Fruit fly (Drosophila melanogaster) whole organism, embryonic: Measurements from ENCODE around the gene CG31817.
A peak's percentile ranks its signal among the peaks of the same experiment; 100 is the strongest.

ENCODE experiments used
- Awh ChIP-seq: fragments of 200-800 bp; sonication (Bioruptor generic); IDR thresholded peaks from 2 replicates; pipeline ENCODE4, ENCODE4 v1.3.6; 2022; ENCODE audit warnings: missing biosample characterization, missing genetic modification characterization
- Bdp1 ChIP-seq: fragments of 200-800 bp; sonication (Bioruptor generic); optimal IDR thresholded peaks from 3 replicates; lab custom pipeline; 2016; ENCODE audit warnings: missing biosample characterization, missing genetic modification characterization
- CG10274 ChIP-seq: fragments of 200-800 bp; sonication (Bioruptor generic); optimal IDR thresholded peaks from 3 replicates; lab custom pipeline; 2017; ENCODE audit warnings: missing biosample characterization, mild to moderate bottlenecking, missing genetic modification characterization
- CG10366 ChIP-seq: fragments of 200-800 bp; sonication (Bioruptor generic); IDR thresholded peaks from 2 replicates; pipeline ENCODE4 v1.3.6; 2022; ENCODE audit warnings: missing biosample characterization, missing genetic modification characterization
- CG10565 ChIP-seq: fragments of 200-800 bp; sonication (Bioruptor generic); optimal IDR thresholded peaks from 3 replicates; lab custom pipeline; 2016; ENCODE audit warnings: missing biosample characterization, mild to moderate bottlenecking, missing genetic modification characterization
- CG11085 ChIP-seq: fragments of 200-800 bp; sonication (Bioruptor generic); IDR thresholded peaks from 2 replicates; pipeline ENCODE4 v1.3.6; 2022; ENCODE audit warnings: missing biosample characterization, missing genetic modification characterization
- CG12071 ChIP-seq: fragments of 200-800 bp; sonication (Bioruptor generic); optimal IDR thresholded peaks from 3 replicates; lab custom pipeline; 2018; ENCODE audit warnings: missing biosample characterization, mild to moderate bottlenecking, missing genetic modification characterization
- CG1233 ChIP-seq: fragments of 200-800 bp; sonication (Bioruptor generic); optimal IDR thresholded peaks from 4 replicates; lab custom pipeline; 2018; ENCODE audit warnings: missing biosample characterization, mild to moderate bottlenecking, missing genetic modification characterization
- CG13296 ChIP-seq: fragments of 200-800 bp; sonication (Bioruptor generic); optimal IDR thresholded peaks from 3 replicates; lab custom pipeline; 2018; ENCODE audit warnings: missing biosample characterization, mild to moderate bottlenecking, missing genetic modification characterization
- CG17359 ChIP-seq: fragments of 200-800 bp; sonication (Bioruptor generic); optimal IDR thresholded peaks from 3 replicates; lab custom pipeline; 2018; ENCODE audit warnings: missing biosample characterization, mild to moderate bottlenecking, missing genetic modification characterization, moderate library complexity
- CG17912 ChIP-seq: fragments of 200-800 bp; sonication (Bioruptor generic); optimal IDR thresholded peaks from 2 replicates; lab custom pipeline; 2018; ENCODE audit warnings: missing biosample characterization, mild to moderate bottlenecking, missing genetic modification characterization
- CG18619 ChIP-seq: fragments of 200-800 bp; sonication (Bioruptor generic); optimal IDR thresholded peaks from 3 replicates; lab custom pipeline; 2017; ENCODE audit warnings: missing biosample characterization, mild to moderate bottlenecking, missing genetic modification characterization
- CG2875 ChIP-seq: fragments of 200-800 bp; sonication (Bioruptor generic); optimal IDR thresholded peaks from 2 replicates; lab custom pipeline; 2017; ENCODE audit warnings: missing biosample characterization, mild to moderate bottlenecking, missing genetic modification characterization, missing genetic modification reagents
- CG30431 ChIP-seq: fragments of 200-800 bp; sonication (Bioruptor generic); optimal IDR thresholded peaks from 2 replicates; lab custom pipeline; 2017; ENCODE audit warnings: missing biosample characterization, missing genetic modification characterization
- CG32532 ChIP-seq: fragments of 200-800 bp; sonication (Bioruptor generic); IDR thresholded peaks from 2 replicates; pipeline ENCODE4 v1.3.6; 2022; ENCODE audit warnings: missing biosample characterization, missing genetic modification characterization
- CG32767 ChIP-seq: fragments of 200-800 bp; sonication (Bioruptor generic); IDR thresholded peaks from 2 replicates; pipeline ENCODE4 v1.3.6; 2022; ENCODE audit warnings: missing biosample characterization, missing genetic modification characterization
- CG34224 ChIP-seq: fragments of 200-800 bp; sonication (Bioruptor generic); IDR thresholded peaks from 3 replicates; pipeline ENCODE4 v1.3.6; 2022; ENCODE audit warnings: missing biosample characterization, missing genetic modification characterization; ENCODE audit not compliant: partially characterized antibody
- CG34376 ChIP-seq: fragments of 200-800 bp; sonication (Bioruptor generic); optimal IDR thresholded peaks from 2 replicates; lab custom pipeline; 2018; ENCODE audit warnings: missing biosample characterization, mild to moderate bottlenecking, missing genetic modification characterization
- CG4404 ChIP-seq: fragments of 200-800 bp; sonication (Bioruptor generic); IDR thresholded peaks from 2 replicates; pipeline ENCODE4 v1.3.6; 2022; ENCODE audit warnings: missing biosample characterization, missing genetic modification characterization
- CG6689 ChIP-seq: fragments of 200-800 bp; sonication (Bioruptor generic); IDR thresholded peaks from 2 replicates; pipeline ENCODE4 v1.3.6; 2022; ENCODE audit warnings: missing biosample characterization, missing genetic modification characterization
- CG6765 ChIP-seq: fragments of 200-800 bp; sonication (Bioruptor generic); optimal IDR thresholded peaks from 3 replicates; lab custom pipeline; 2017; ENCODE audit warnings: missing biosample characterization, mild to moderate bottlenecking, missing genetic modification characterization
- CG9215 ChIP-seq: fragments of 200-800 bp; sonication (Bioruptor generic); IDR thresholded peaks from 2 replicates; pipeline ENCODE4 v1.3.6; 2022; ENCODE audit warnings: missing biosample characterization, missing genetic modification characterization
- CG9609 ChIP-seq: fragments of 200-800 bp; sonication (Bioruptor generic); optimal IDR thresholded peaks from 3 replicates; lab custom pipeline; 2016; ENCODE audit warnings: missing biosample characterization, missing genetic modification characterization
- Dll ChIP-seq: fragments of 200-800 bp; sonication (Bioruptor generic); IDR thresholded peaks from 4 replicates; pipeline ENCODE4 v1.3.6; 2022; ENCODE audit warnings: missing biosample characterization, missing genetic modification characterization; ENCODE audit not compliant: partially characterized antibody
- Eip74EF ChIP-seq, 2 experiments: fragments of 200-800 bp in 1 of 2; fragments of >200 bp in 1 of 2; sonication (Bioruptor generic) in 1 of 2; optimal IDR thresholded peaks; 2 replicates each; lab custom pipeline; 2017 to 2019; ENCODE audit warnings: missing biosample characterization in 2 of 2, missing genetic modification characterization in 2 of 2, mild to moderate bottlenecking in 1 of 2, moderate library complexity in 1 of 2
- Hr39 ChIP-seq: fragments of >200 bp; optimal IDR thresholded peaks from 2 replicates; lab custom pipeline; 2017
- Hsf ChIP-seq: fragments of 200-800 bp; sonication (Bioruptor generic); optimal IDR thresholded peaks from 3 replicates; lab custom pipeline; 2016; ENCODE audit warnings: missing biosample characterization, missing genetic modification characterization
- MBD-R2 ChIP-seq: fragments of 200-800 bp; sonication (Bioruptor generic); IDR thresholded peaks from 2 replicates; pipeline ENCODE4 v1.3.6; 2022; ENCODE audit warnings: missing biosample characterization, missing genetic modification characterization
- Ssrp ChIP-seq: fragments of 200-800 bp; sonication (Bioruptor generic); optimal IDR thresholded peaks from 2 replicates; lab custom pipeline; 2018; ENCODE audit warnings: missing biosample characterization, mild to moderate bottlenecking, missing genetic modification characterization, moderate library complexity
- Usf ChIP-seq: fragments of 200-800 bp; sonication (Bioruptor generic); optimal IDR thresholded peaks from 2 replicates; lab custom pipeline; 2017; ENCODE audit warnings: missing genotype, missing biosample characterization, missing genetic modification characterization
- az2 ChIP-seq: fragments of 200-800 bp; sonication (Bioruptor generic); optimal IDR thresholded peaks from 3 replicates; lab custom pipeline; 2016; ENCODE audit warnings: missing biosample characterization, missing genetic modification characterization
- caup ChIP-seq: fragments of 200-800 bp; sonication (Bioruptor generic); optimal IDR thresholded peaks from 3 replicates; lab custom pipeline; 2017; ENCODE audit warnings: missing biosample characterization, mild to moderate bottlenecking, missing genetic modification characterization, moderate library complexity; ENCODE audit not compliant: severe bottlenecking
- en ChIP-seq: fragments of 200-800 bp; sonication (Bioruptor generic); optimal IDR thresholded peaks from 2 replicates; lab custom pipeline; 2016; ENCODE audit warnings: missing biosample characterization, missing genetic modification characterization
- exex ChIP-seq: fragments of 200-800 bp; sonication (Bioruptor generic); optimal IDR thresholded peaks from 4 replicates; lab custom pipeline; 2018; ENCODE audit warnings: missing biosample characterization, mild to moderate bottlenecking, missing genetic modification characterization, moderate library complexity
- fd96Cb ChIP-seq: fragments of 200-800 bp; sonication (Bioruptor generic); optimal IDR thresholded peaks from 2 replicates; lab custom pipeline; 2018; ENCODE audit warnings: missing biosample characterization, mild to moderate bottlenecking, missing genetic modification characterization, moderate library complexity
- ftz-f1 ChIP-seq: fragments of 200-800 bp; sonication (Bioruptor generic); optimal IDR thresholded peaks from 2 replicates; lab custom pipeline; 2016; ENCODE audit warnings: missing biosample characterization, missing genetic modification characterization
- fu2 ChIP-seq: fragments of 200-800 bp; sonication (Bioruptor generic); optimal IDR thresholded peaks from 2 replicates; lab custom pipeline; 2016; ENCODE audit warnings: missing biosample characterization, missing genetic modification characterization
- ham ChIP-seq: fragments of 200-800 bp; sonication (Bioruptor generic); IDR thresholded peaks from 2 replicates; pipeline ENCODE4 v1.3.6; 2022; ENCODE audit warnings: missing biosample characterization, missing genetic modification characterization
- hb ChIP-seq: fragments of 200-800 bp; sonication (Bioruptor generic); IDR thresholded peaks from 3 replicates; pipeline ENCODE4 v1.3.6; 2022; ENCODE audit warnings: missing biosample characterization, missing genetic modification characterization; ENCODE audit not compliant: partially characterized antibody
- lola ChIP-seq, 3 experiments: fragments of >200 bp in 2 of 3; fragments of 200-800 bp in 1 of 3; sonication (Bioruptor generic) in 1 of 3; optimal IDR thresholded peaks; 2 replicates each; lab custom pipeline; 2017 to 2019; ENCODE audit warnings: missing biosample characterization in 3 of 3, missing genetic modification characterization in 3 of 3, mild to moderate bottlenecking in 1 of 3, moderate library complexity in 1 of 3
- mirr ChIP-seq: fragments of 200-800 bp; sonication (Bioruptor generic); optimal IDR thresholded peaks from 3 replicates; lab custom pipeline; 2018; ENCODE audit warnings: missing biosample characterization, mild to moderate bottlenecking, missing genetic modification characterization
- mld ChIP-seq: fragments of 200-800 bp; sonication (Bioruptor generic); IDR thresholded peaks from 3 replicates; pipeline ENCODE4 v1.3.6; 2022; ENCODE audit warnings: missing biosample characterization, missing genetic modification characterization; ENCODE audit not compliant: partially characterized antibody
- oc ChIP-seq: fragments of 200-800 bp; sonication (Bioruptor generic); optimal IDR thresholded peaks from 2 replicates; lab custom pipeline; 2018; ENCODE audit warnings: missing biosample characterization, mild to moderate bottlenecking, missing genetic modification characterization, moderate library complexity
- pan ChIP-seq, 4 experiments: fragments of >200 bp in 3 of 4; fragments of 200-800 bp in 1 of 4; sonication (Bioruptor generic) in 1 of 4; optimal IDR thresholded peaks in 3 of 4; IDR thresholded peaks in 1 of 4; 2 replicates each; pipeline versions ENCODE4 v1.3.6 to Lab custom; 2017 to 2022; ENCODE audit warnings: missing biosample characterization in 2 of 4, missing genetic modification characterization in 2 of 4, mixed read lengths in 1 of 4
- scrt ChIP-seq: fragments of 200-800 bp; sonication (Bioruptor generic); optimal IDR thresholded peaks from 2 replicates; lab custom pipeline; 2018; ENCODE audit warnings: missing biosample characterization, mild to moderate bottlenecking, missing genetic modification characterization, moderate library complexity
- sens-2 ChIP-seq: fragments of 200-800 bp; sonication (Bioruptor generic); IDR thresholded peaks from 2 replicates; pipeline ENCODE4 v1.3.6; 2022; ENCODE audit warnings: missing biosample characterization, missing genetic modification characterization
- tin ChIP-seq: fragments of 200-800 bp; sonication (Bioruptor generic); optimal IDR thresholded peaks from 3 replicates; lab custom pipeline; 2016; ENCODE audit warnings: missing biosample characterization, missing genetic modification characterization
- yki ChIP-seq: fragments of >200 bp; optimal IDR thresholded peaks from 3 replicates; lab custom pipeline; 2018

CG31817 gene

DNA sequence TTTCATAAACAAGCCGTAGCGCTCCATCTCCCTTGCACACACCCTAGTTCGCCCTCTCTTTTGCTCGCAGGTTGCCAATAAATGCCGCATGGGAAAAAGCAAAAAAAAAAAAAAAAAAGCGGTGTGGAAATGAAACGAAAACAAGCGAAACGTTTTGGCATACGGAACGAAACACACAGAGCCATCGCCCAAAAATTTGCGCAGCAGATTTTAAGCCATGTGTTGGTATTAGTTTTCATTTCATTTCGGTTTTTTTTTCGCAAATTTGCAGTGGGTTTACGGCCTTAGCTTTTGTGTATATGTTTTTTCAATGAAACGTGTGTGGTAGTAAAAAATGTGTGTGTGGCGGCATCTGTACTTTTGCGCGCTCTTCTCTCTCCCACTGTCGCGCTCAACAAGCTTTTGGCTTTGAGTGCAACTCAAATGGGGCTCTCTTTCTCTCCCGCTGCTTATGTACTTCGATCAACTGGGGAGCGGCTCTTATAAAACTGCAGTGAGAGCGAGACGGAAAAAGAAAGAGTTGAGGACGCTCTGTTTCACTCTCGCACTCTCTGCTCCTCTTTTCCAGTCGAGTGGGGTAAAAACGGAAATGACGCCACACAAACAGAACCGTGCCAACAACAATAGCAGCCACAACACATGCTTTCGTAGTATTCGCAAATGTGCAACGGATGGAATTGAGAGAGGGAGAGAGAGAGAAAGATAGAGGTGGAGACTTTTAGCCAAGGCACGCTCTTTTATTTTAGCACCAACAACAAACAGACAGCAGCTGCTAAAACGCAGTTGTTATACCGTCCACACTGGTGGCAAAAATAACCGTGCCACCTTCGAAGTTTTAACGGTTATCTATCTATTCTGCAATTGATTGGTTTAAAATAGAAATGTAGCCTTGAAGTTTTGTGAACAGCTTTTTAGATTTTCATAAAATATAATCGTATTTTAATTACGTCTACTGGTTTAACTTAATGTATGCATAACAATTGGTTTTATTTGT lies 53.1 kb downstream of the CG31817 start (continued):
- TF ChIP-seq MBD-R2 (GFP tag; lab: Robert Waterston, UW) = no peak
- no peak for TF ChIP-seq CG32767 (GFP tag; lab: Robert Waterston, UW)
- TF ChIP-seq ham = no peak
- TF ChIP-seq CG11085 (GFP tag; lab: Robert Waterston, UW) = no peak
- no peak for TF ChIP-seq az2
- no peak for TF ChIP-seq CG30431 (GFP tag; lab: Kevin White, UChicago)
- no peak for TF ChIP-seq Usf (GFP tag; lab: Kevin White, UChicago)
- peak; percentile 72 for TF ChIP-seq CG17912 (GFP tag; lab: Kevin White, UChicago)
- peak; percentile 63 for TF ChIP-seq yki (lab: Kevin White, UChicago)
- peak; percentile 23 for TF ChIP-seq CG18619 (GFP tag; lab: Kevin White, UChicago)
- TF ChIP-seq CG9609 (GFP tag; lab: Kevin White, UChicago) = peak; percentile 53
- TF ChIP-seq mirr (GFP tag; lab: Kevin White, UChicago) = peak; percentile 52
- peak; percentile 35 for TF ChIP-seq caup (GFP tag; lab: Kevin White, UChicago)
- peak; percentile 48 for TF ChIP-seq Hsf (GFP tag; lab: Kevin White, UChicago)
- TF ChIP-seq tin (GFP tag; lab: Kevin White, UChicago) = no peak
- TF ChIP-seq CG1233 = no peak
- peak; percentile 53 for TF ChIP-seq CG34376 (GFP tag; lab: Kevin White, UChicago)
- TF ChIP-seq Awh (GFP tag; lab: Robert Waterston, UW) = no peak
- TF ChIP-seq CG10366 (GFP tag; lab: Robert Waterston, UW) = no peak
- peak; percentile 51 for TF ChIP-seq exex (tag; lab: Kevin White, UChicago)
- TF ChIP-seq scrt = peak; percentile 70
- no peak for TF ChIP-seq en (GFP tag; lab: Kevin White, UChicago)
- TF ChIP-seq CG17359 (tag; lab: Kevin White, UChicago) = peak; percentile 54
- no peak for TF ChIP-seq CG10274 (GFP tag; lab: Kevin White, UChicago)
- TF ChIP-seq Hr39 = no peak
- peak in 1 of 2 experiments; percentile 29 for TF ChIP-seq Eip74EF (GFP tag; optimal IDR thresholded peaks at IDR 0.05; lab: Kevin White, UChicago)
- peak; percentile 66 for TF ChIP-seq CG12071 (GFP tag; lab: Kevin White, UChicago)
- no peak for TF ChIP-seq lola (GFP tag; optimal IDR thresholded peaks at IDR 0.05; lab: Kevin White, UChicago)
- TF ChIP-seq CG32532 (GFP tag; lab: Robert Waterston, UW) = no peak
- TF ChIP-seq CG2875 = peak; percentile 4
- TF ChIP-seq sens-2 (GFP tag; lab: Robert Waterston, UW) = no peak
- no peak for TF ChIP-seq mld (GFP tag; lab: Robert Waterston, UW)
- TF ChIP-seq CG6689 (GFP tag; lab: Robert Waterston, UW) = no peak
- no peak for TF ChIP-seq oc (tag; lab: Kevin White, UChicago)
- TF ChIP-seq pan (optimal IDR thresholded peaks at IDR 0.05; lab: Kevin White, UChicago) = no peak
- no peak for TF ChIP-seq pan (GFP tag; optimal IDR thresholded peaks at IDR 0.05 in 1 of 2, IDR thresholded peaks at IDR 0.05 in 1 of 2)
- TF ChIP-seq Bdp1 (GFP tag; lab: Kevin White, UChicago) = no peak
- TF ChIP-seq CG4404 = no peak
- no peak for TF ChIP-seq CG10565 (GFP tag; lab: Kevin White, UChicago)
- TF ChIP-seq Ssrp (tag; lab: Kevin White, UChicago) = peak; percentile 1
- no peak for TF ChIP-seq Dll (GFP tag; lab: Robert Waterston, UW)
- TF ChIP-seq CG13296 (GFP tag; lab: Kevin White, UChicago) = peak; percentile 53
- peak; percentile 24 for TF ChIP-seq fd96Cb
- no peak for TF ChIP-seq CG34224
- TF ChIP-seq CG9215 (GFP tag; lab: Robert Waterston, UW) = no peak
- TF ChIP-seq CG6765 = peak; percentile 56
- TF ChIP-seq ftz-f1 (GFP tag; lab: Kevin White, UChicago) = peak; percentile 31
- no peak for TF ChIP-seq hb (GFP tag; lab: Robert Waterston, UW)
- no peak for TF ChIP-seq fu2 (GFP tag; lab: Kevin White, UChicago)
